Worm (Caenorhabditis elegans): ENCODE data around the gene C16E9.2.

The C16E9.2 gene

DNA sequence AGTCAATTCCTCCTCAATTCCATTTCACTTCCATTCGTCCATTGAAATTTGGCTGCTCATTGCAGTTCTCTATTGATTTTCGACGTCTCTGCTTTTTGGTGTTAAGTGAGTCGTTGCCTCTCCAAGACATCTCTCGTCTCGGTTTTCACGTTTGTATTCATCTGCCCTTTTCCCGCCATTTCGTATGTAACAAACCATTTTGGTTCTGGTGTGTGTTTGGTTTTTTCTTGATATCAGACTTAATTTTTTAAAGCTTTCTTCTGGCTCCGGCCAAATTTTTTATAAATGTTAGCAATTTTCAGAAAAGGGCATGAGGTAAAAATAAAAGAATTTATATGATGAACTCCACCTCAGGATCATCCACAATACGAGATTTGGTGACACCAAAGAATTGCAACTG is at the start of gene C16E9.2:
TSS of gene C16E9.2 (plus strand) at position 301 of the 400 bp plus-strand sequence.
- TF ChIP-seq F55B11.4 (tag; optimal IDR thresholded peaks at IDR 0.05; ENCODE audit: borderline replicate concordance, insufficient read depth), result no peak
- TF ChIP-seq F39B2.1 (GFP tag; IDR thresholded peaks at IDR 0.05), result no peak
- TF ChIP-seq repo-1 (tag; optimal IDR thresholded peaks at IDR 0.05), result no peak
- no peak for TF ChIP-seq madf-8 (GFP tag; conservative IDR thresholded peaks at IDR 0.05)
- no peak for TF ChIP-seq Y53F4B.3 (GFP tag; IDR thresholded peaks at IDR 0.05)
- TF ChIP-seq ceh-100 (GFP tag; IDR thresholded peaks at IDR 0.05), result no peak
- TF ChIP-seq D2030.7 (GFP tag; IDR thresholded peaks at IDR 0.05), result no peak
- no peak for TF ChIP-seq F49E8.2 (tag; optimal IDR thresholded peaks at IDR 0.05; ENCODE audit: insufficient read depth)
- TF ChIP-seq ccch-3 (GFP tag; optimal IDR thresholded peaks at IDR 0.05), result no peak
- no peak for TF ChIP-seq efl-1 (GFP tag; optimal IDR thresholded peaks at IDR 0.05)
- TF ChIP-seq tlf-1 (GFP tag; optimal IDR thresholded peaks at IDR 0.05), result no peak

DNA sequence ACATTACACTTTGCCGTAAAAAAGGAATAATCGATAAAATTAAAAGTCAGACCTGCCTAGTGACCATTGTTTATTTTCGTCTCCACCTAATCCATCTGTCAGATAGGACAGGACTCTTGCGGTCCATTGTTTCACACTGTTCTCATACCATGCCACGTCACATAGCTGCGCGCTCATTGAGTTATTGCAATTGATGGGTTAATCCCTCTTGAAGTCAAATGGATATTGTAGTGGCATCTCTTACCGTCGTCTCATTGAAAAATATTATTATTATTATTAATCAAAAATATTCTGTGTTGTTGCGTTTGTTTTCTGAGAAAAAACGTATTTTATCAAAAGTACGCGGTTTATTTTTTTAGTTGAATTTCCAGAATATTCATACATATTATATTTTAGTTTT is 47.3 kb upstream of the C16E9.2 start:
- no peak for TF ChIP-seq zfh-2 (GFP tag; conservative IDR thresholded peaks at IDR 0.05)
- no peak for TF ChIP-seq Y95B8A.8 (GFP tag; IDR thresholded peaks at IDR 0.05)
- TF ChIP-seq xnd-1 (tag; optimal IDR thresholded peaks at IDR 0.05), result no peak
- no peak for TF ChIP-seq Y67H2A.10 (GFP tag; conservative IDR thresholded peaks at IDR 0.05)
- no peak for TF ChIP-seq madf-6 (GFP tag; IDR thresholded peaks at IDR 0.05)
- no peak for TF ChIP-seq hlh-26 (GFP tag; conservative IDR thresholded peaks at IDR 0.05)
- TF ChIP-seq ccch-3 (GFP tag; optimal IDR thresholded peaks at IDR 0.05), result no peak
- TF ChIP-seq pha-4 (tag; optimal IDR thresholded peaks at IDR 0.05), result no peak

DNA sequence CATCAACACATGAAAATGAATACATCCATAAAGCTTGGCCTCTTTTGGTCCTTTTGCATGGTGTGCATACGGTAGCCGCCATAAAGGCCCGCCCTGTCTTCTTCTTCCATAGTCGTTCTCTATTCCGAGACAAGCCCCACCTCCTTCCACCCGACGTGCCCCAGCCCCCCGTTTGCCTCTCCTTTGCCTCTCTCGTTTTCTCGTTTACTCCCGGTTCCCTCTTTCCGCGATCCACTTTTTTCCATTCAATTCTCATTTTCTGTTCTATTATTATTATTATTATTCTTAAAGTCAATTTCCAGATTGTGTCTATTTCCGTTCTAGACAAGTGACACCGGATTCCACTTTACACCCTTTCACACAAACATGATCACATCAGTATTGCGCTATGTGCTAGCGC is 46.2 kb upstream of the C16E9.2 start, which contains the start of gene unc-6:
TSS of gene unc-6 (plus strand) at position 301 of the 400 bp plus-strand sequence.
- TF ChIP-seq ztf-28 (GFP tag; IDR thresholded peaks at IDR 0.05) (no peak), mel-28 (tag; optimal IDR thresholded peaks at IDR 0.05; ENCODE audit: borderline replicate concordance) (no peak), hsf-1 (GFP tag; IDR thresholded peaks at IDR 0.05) (no peak), Y53G8AR.9 (GFP tag; conservative IDR thresholded peaks at IDR 0.05) (no peak), F22D6.2 (tag; optimal IDR thresholded peaks at IDR 0.05) (no peak), lin-40 (tag; optimal IDR thresholded peaks at IDR 0.05) (no peak), atf-7 (tag; optimal IDR thresholded peaks at IDR 0.05) (no peak), ceh-79 (tag; optimal IDR thresholded peaks at IDR 0.05) (no peak), rpc-1 (optimal IDR thresholded peaks at IDR 0.05) (no peak), rpc-1 (tag; optimal IDR thresholded peaks at IDR 0.05) (no peak), T07F8.4 (tag; optimal IDR thresholded peaks at IDR 0.05) (no peak), bed-2 (GFP tag; IDR thresholded peaks at IDR 0.05) (no peak), B0035.1 (tag; optimal IDR thresholded peaks at IDR 0.05) (no peak), hlh-12 (tag; optimal IDR thresholded peaks at IDR 0.05) (no peak), attf-3 (GFP tag; conservative IDR thresholded peaks at IDR 0.05) (no peak), snpc-4 (GFP tag; optimal IDR thresholded peaks at IDR 0.05) (no peak), snpc-4 (tag; optimal IDR thresholded peaks at IDR 0.05) (no peak), F57A8.1 (GFP tag; optimal IDR thresholded peaks at IDR 0.05) (no peak), dpff-1 (tag; optimal IDR thresholded peaks at IDR 0.05) (no peak), madf-6 (GFP tag; IDR thresholded peaks at IDR 0.05) (no peak)

DNA sequence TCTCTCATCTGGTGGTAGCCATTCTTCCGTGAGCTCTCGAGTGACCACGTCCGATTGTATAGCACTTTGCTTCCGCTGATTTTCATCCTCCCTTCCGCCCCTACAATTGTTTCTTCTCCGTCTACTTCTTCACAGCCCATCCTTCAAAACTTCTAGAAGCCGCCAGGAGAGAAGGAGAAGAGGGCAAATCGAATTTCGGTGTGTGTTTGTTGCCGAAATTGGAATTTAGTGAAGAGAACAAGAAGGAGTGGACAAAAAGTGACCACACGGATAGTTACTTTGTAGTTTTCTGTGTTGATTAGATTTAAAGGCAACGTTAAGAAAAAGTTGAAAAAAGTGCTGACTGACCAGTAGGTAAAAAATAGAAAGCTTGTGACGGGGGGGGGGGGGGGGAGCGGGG is 42.5 kb upstream of the C16E9.2 start:
- TF ChIP-seq hrde-1 (tag; optimal IDR thresholded peaks at IDR 0.05; ENCODE audit: borderline replicate concordance) (no peak), nhr-120 (GFP tag; IDR thresholded peaks at IDR 0.05) (no peak), B0035.1 (tag; optimal IDR thresholded peaks at IDR 0.05) (no peak)
